Fruit fly (Drosophila melanogaster): Measurements from ENCODE around the gene AsnS.
A peak's percentile ranks its signal among the peaks of the same experiment; 100 is the strongest.

AsnS gene

dm6 chr3L:21130839-21131410 is 42.0 kb upstream of the AsnS start, which contains the start of gene ko (continued):
- TF ChIP-seq CG9437 (GFP tag; optimal IDR thresholded peaks at IDR 0.05) (no peak), hth (optimal IDR thresholded peaks at IDR 0.05) (no peak)

- TF ChIP-seq zen (tag; optimal IDR thresholded peaks at IDR 0.05) (peak; percentile 32), stwl (tag; optimal IDR thresholded peaks at IDR 0.05) (peak; percentile 95), Doc2 (GFP tag; IDR thresholded peaks at IDR 0.05) (no peak), Ets65A (GFP tag) (peak; percentile 69), pzg (GFP tag; optimal IDR thresholded peaks at IDR 0.05) (peak; percentile 54), Lhr (GFP tag; optimal IDR thresholded peaks at IDR 0.05) (peak; percentile 77), pan (optimal IDR thresholded peaks at IDR 0.05) (no peak), pan (GFP tag; optimal IDR thresholded peaks at IDR 0.05 in 1 of 2, IDR thresholded peaks at IDR 0.05 in 1 of 2) (no peak), chinmo (GFP tag; IDR thresholded peaks at IDR 0.05; ENCODE audit: partially characterized antibody) (no peak), CG11398 (GFP tag; optimal IDR thresholded peaks at IDR 0.05) (no peak), tll (GFP tag; optimal IDR thresholded peaks at IDR 0.05) (peak in 1 of 2 experiments; percentile 13), Myb (GFP tag; optimal IDR thresholded peaks at IDR 0.05) (peak; percentile 27), CG6791 (GFP tag; IDR thresholded peaks at IDR 0.05; ENCODE audit: partially characterized antibody) (0 out of 3 replicates have a peak, but pooled peaks have one; percentile 29), Sry-δ (GFP tag; optimal IDR thresholded peaks at IDR 0.05) (peak; percentile 19), MESR4 (GFP tag; optimal IDR thresholded peaks at IDR 0.05) (peak; percentile 44), CG10267 (tag; optimal IDR thresholded peaks at IDR 0.05) (peak; percentile 93), CG12659 (GFP tag; optimal IDR thresholded peaks at IDR 0.05) (peak; percentile 35), E2f2 (GFP tag; IDR thresholded peaks at IDR 0.05) (peak; percentile 48), stc (GFP tag; IDR thresholded peaks at IDR 0.05) (no peak), Med (GFP tag) (peak; percentile 56), pum (GFP tag; optimal IDR thresholded peaks at IDR 0.05) (no peak), CG14710 (tag; optimal IDR thresholded peaks at IDR 0.05) (peak; percentile 46), seq (GFP tag; IDR thresholded peaks at IDR 0.05) (peak; percentile 40; the same call in 1 of the 2 replicates), Dp (GFP tag; optimal IDR thresholded peaks at IDR 0.05) (peak; percentile 40), Ets97D (GFP tag; optimal IDR thresholded peaks at IDR 0.05) (peak; percentile 51), CG16813 (GFP tag; IDR thresholded peaks at IDR 0.05; ENCODE audit: partially characterized antibody) (0 out of 3 replicates have a peak, but pooled peaks have one; percentile 34), CG1603 (tag; optimal IDR thresholded peaks at IDR 0.05) (peak; percentile 22), CG2116 (GFP tag; optimal IDR thresholded peaks at IDR 0.05) (peak; percentile 48), CG9932 (GFP tag; IDR thresholded peaks at IDR 0.05) (0 out of 2 replicates have a peak, but pooled peaks have one; percentile 8), amos (GFP tag; IDR thresholded peaks at IDR 0.05; ENCODE audit: partially characterized antibody) (peak; percentile 29), CG3163 (GFP tag; optimal IDR thresholded peaks at IDR 0.05) (no peak), Nf-YC (tag; optimal IDR thresholded peaks at IDR 0.05) (no peak), Sin3A (optimal IDR thresholded peaks at IDR 0.05) (peak; percentile 82), Dref (GFP tag; IDR thresholded peaks at IDR 0.05) (peak; percentile 41), bbx (GFP tag; IDR thresholded peaks at IDR 0.05; ENCODE audit: partially characterized antibody) (peak; percentile 8; the same call in 1 of the 2 replicates), CTCF (GFP tag; optimal IDR thresholded peaks at IDR 0.05) (peak; percentile 41), gfzf (GFP tag; optimal IDR thresholded peaks at IDR 0.05) (peak; percentile 78), CG14965 (GFP tag; optimal IDR thresholded peaks at IDR 0.05; ENCODE audit: borderline replicate concordance) (no peak), nmo (GFP tag; optimal IDR thresholded peaks at IDR 0.05) (peak; percentile 67), BEAF-32 (GFP tag; optimal IDR thresholded peaks at IDR 0.05) (peak; percentile 50), CG10462 (GFP tag; optimal IDR thresholded peaks at IDR 0.05) (peak; percentile 73), CG9797 (GFP tag; optimal IDR thresholded peaks at IDR 0.05) (peak; percentile 80), nerfin-2 (GFP tag; IDR thresholded peaks at IDR 0.05; ENCODE audit: partially characterized antibody) (no peak), YL-1 (GFP tag; optimal IDR thresholded peaks at IDR 0.05) (peak; percentile 56), crol (GFP tag; IDR thresholded peaks at IDR 0.05) (peak; percentile 26; the same call in 1 of the 2 replicates), oc (tag; optimal IDR thresholded peaks at IDR 0.05) (no peak)
These were observed 41.5 kb upstream of the AsnS start, which contains the start of gene ICA69 for dm6 chr3L:21131427-21131826. Gene ICA69, plus strand, starts transcription at chr3L:21131446.
